Worm (Caenorhabditis elegans): Measurements from ENCODE around the gene srbc-22.

DNA sequence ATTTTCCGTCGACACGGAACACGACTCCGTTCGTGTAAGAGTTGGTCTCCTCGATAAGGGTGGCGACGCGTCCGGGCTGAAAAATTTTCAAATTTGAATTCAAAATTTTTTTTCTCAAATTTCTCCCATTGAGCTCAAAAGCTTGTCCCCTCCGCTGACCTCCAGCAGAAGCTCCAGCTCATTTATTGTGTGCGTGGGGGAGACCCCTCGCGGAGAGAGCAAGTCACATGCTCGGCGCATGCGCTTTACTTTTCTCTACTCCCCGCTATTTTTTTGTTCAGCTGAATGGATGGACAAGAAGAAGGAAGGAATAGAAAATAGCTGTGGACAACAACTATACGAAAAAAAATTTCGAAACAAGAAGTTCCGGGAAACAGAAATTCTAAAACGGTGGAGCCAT, 23.4 kb upstream of the srbc-22 start:
- TF ChIP-seq snpc-4 (tag; optimal IDR thresholded peaks at IDR 0.05) (no peak), nhr-129 (tag; optimal IDR thresholded peaks at IDR 0.05) (peak; percentile 78), ama-1 (optimal IDR thresholded peaks at IDR 0.05) (no peak), nhr-10 (tag; optimal IDR thresholded peaks at IDR 0.05) (no peak), Y55F3AM.14 (GFP tag; optimal IDR thresholded peaks at IDR 0.05) (peak; percentile 78), unc-62 (GFP tag; optimal IDR thresholded peaks at IDR 0.05) (no peak), nhr-23 (tag; optimal IDR thresholded peaks at IDR 0.05) (no peak), aly-2 (tag; optimal IDR thresholded peaks at IDR 0.05) (no peak), mdl-1 (tag; optimal IDR thresholded peaks at IDR 0.05) (peak; percentile 58 to 86), ztf-11 (tag; optimal IDR thresholded peaks at IDR 0.05) (no peak), lin-13 (GFP tag; optimal IDR thresholded peaks at IDR 0.05) (peak; percentile 50)

Data from whole organism, L2 larva.